Worm (Caenorhabditis elegans) whole organism, L2 larva: Measurements from ENCODE around the gene sulp-4.

Experiments
- ZK546.5 ChIP-seq: sonication (generic microtip); optimal IDR thresholded peaks from 2 replicates; lab custom pipeline; 2017; ENCODE audit warnings: missing biosample characterization, missing genetic modification characterization
- aly-2 ChIP-seq: fragments of 150-350 bp; optimal IDR thresholded peaks from 2 replicates; lab custom pipeline; 2014; ENCODE audit warnings: missing biosample characterization, missing genetic modification characterization
- ama-1 ChIP-seq: fragments of 150-350 bp; optimal IDR thresholded peaks from 2 replicates; lab custom pipeline; 2018; ENCODE audit warnings: inconsistent platforms
- blmp-1 ChIP-seq: sonication (generic microtip); optimal IDR thresholded peaks from 2 replicates; lab custom pipeline; 2017; ENCODE audit warnings: missing genetic modification characterization, mild to moderate bottlenecking, missing compliant biosample characterization, antibody characterized with exemption, moderate library complexity; ENCODE audit not compliant: insufficient read depth
- ceh-16 ChIP-seq: fragments of 150-350 bp; optimal IDR thresholded peaks from 2 replicates; lab custom pipeline; 2014; ENCODE audit warnings: missing biosample characterization, missing genetic modification characterization
- ceh-82 ChIP-seq: fragments of 150-350 bp; optimal IDR thresholded peaks from 2 replicates; lab custom pipeline; 2014; ENCODE audit warnings: missing biosample characterization, missing genetic modification characterization
- crh-2 ChIP-seq: sonication (generic microtip); optimal IDR thresholded peaks from 2 replicates; lab custom pipeline; 2017; ENCODE audit warnings: missing biosample characterization, missing genetic modification characterization
- dmd-4 ChIP-seq: sonication (generic microtip); optimal IDR thresholded peaks from 2 replicates; lab custom pipeline; 2017; ENCODE audit warnings: missing biosample characterization, missing genetic modification characterization
- egl-27 ChIP-seq: sonication (generic microtip); optimal IDR thresholded peaks from 3 replicates; lab custom pipeline; 2017; ENCODE audit warnings: missing biosample characterization, missing genetic modification reagents, missing genetic modification characterization
- elt-1 ChIP-seq: fragments of 150-350 bp; optimal IDR thresholded peaks from 2 replicates; lab custom pipeline; 2014; ENCODE audit warnings: missing biosample characterization, missing genetic modification characterization
- elt-3 ChIP-seq: sonication (generic microtip); optimal IDR thresholded peaks from 2 replicates; lab custom pipeline; 2017; ENCODE audit warnings: missing biosample characterization, missing genetic modification characterization
- fos-1 ChIP-seq: fragments of 150-350 bp; optimal IDR thresholded peaks from 2 replicates; lab custom pipeline; 2014; ENCODE audit warnings: missing biosample characterization, missing genetic modification characterization
- gmeb-1 ChIP-seq: fragments of 150-350 bp; optimal IDR thresholded peaks from 2 replicates; lab custom pipeline; 2014; ENCODE audit warnings: missing biosample characterization, missing genetic modification characterization
- lin-11 ChIP-seq: fragments of 150-350 bp; sonication (generic microtip); optimal IDR thresholded peaks from 2 replicates; lab custom pipeline; 2014; ENCODE audit warnings: missing biosample characterization, missing genetic modification characterization, inconsistent platforms, mixed read lengths
- lin-39 ChIP-seq: fragments of 150-350 bp; optimal IDR thresholded peaks from 2 replicates; lab custom pipeline; 2014; ENCODE audit warnings: missing biosample characterization, missing genetic modification reagents, missing genetic modification characterization
- lsy-2 ChIP-seq, 2 experiments: fragments of 150-350 bp in 1 of 2; sonication (generic microtip) in 1 of 2; optimal IDR thresholded peaks; 2 replicates each; lab custom pipeline; 2014 to 2017; ENCODE audit warnings: missing biosample characterization in 2 of 2, missing genetic modification characterization in 2 of 2
- mbf-1 ChIP-seq: sonication (generic microtip); optimal IDR thresholded peaks from 2 replicates; lab custom pipeline; 2017; ENCODE audit warnings: missing biosample characterization, missing genetic modification characterization
- nhr-10 ChIP-seq: sonication (generic microtip); optimal IDR thresholded peaks from 2 replicates; lab custom pipeline; 2017; ENCODE audit warnings: missing biosample characterization, missing genetic modification characterization
- nhr-129 ChIP-seq: fragments of 150-350 bp; optimal IDR thresholded peaks from 2 replicates; lab custom pipeline; 2014; ENCODE audit warnings: missing biosample characterization, missing genetic modification characterization
- nhr-21 ChIP-seq: fragments of 150-350 bp; optimal IDR thresholded peaks from 2 replicates; lab custom pipeline; 2014; ENCODE audit warnings: missing biosample characterization, missing genetic modification characterization
- nhr-237 ChIP-seq: fragments of 150-350 bp; optimal IDR thresholded peaks from 2 replicates; lab custom pipeline; 2014; ENCODE audit warnings: missing biosample characterization, missing genetic modification characterization
- nhr-25 ChIP-seq: fragments of 150-350 bp; sonication (generic microtip); optimal IDR thresholded peaks from 3 replicates; lab custom pipeline; 2014; ENCODE audit warnings: missing biosample characterization, missing genetic modification characterization
- nhr-6 ChIP-seq: fragments of 150-350 bp; optimal IDR thresholded peaks from 2 replicates; lab custom pipeline; 2014; ENCODE audit warnings: missing biosample characterization, missing genetic modification characterization
- nhr-77 ChIP-seq: fragments of 150-350 bp; optimal IDR thresholded peaks from 2 replicates; lab custom pipeline; 2014; ENCODE audit warnings: missing biosample characterization, missing genetic modification characterization
- peb-1 ChIP-seq: fragments of 150-350 bp; optimal IDR thresholded peaks from 2 replicates; lab custom pipeline; 2014; ENCODE audit warnings: missing biosample characterization, missing genetic modification characterization
- sma-3 ChIP-seq: sonication (generic microtip); optimal IDR thresholded peaks from 2 replicates; lab custom pipeline; 2016; ENCODE audit warnings: missing genetic modification reagents, missing genetic modification characterization, missing compliant biosample characterization
- sma-9 ChIP-seq, 2 experiments: fragments of 150-350 bp in 1 of 2; sonication (generic microtip) in 1 of 2; optimal IDR thresholded peaks; 2 replicates each; lab custom pipeline; 2014 to 2016; ENCODE audit warnings: missing genetic modification characterization in 2 of 2, mild to moderate bottlenecking in 1 of 2, missing biosample characterization in 1 of 2, missing compliant biosample characterization in 1 of 2, missing genetic modification reagents in 1 of 2, moderate library complexity in 1 of 2
- snpc-4 ChIP-seq: fragments of 150-350 bp; optimal IDR thresholded peaks from 2 replicates; lab custom pipeline; 2014; ENCODE audit warnings: missing biosample characterization, missing genetic modification characterization
- unc-39 ChIP-seq: fragments of 150-350 bp; optimal IDR thresholded peaks from 2 replicates; lab custom pipeline; 2014; ENCODE audit warnings: missing biosample characterization, missing genetic modification characterization
- unc-55 ChIP-seq: fragments of 150-350 bp; sonication (generic microtip); optimal IDR thresholded peaks from 3 replicates; lab custom pipeline; 2014; ENCODE audit warnings: missing biosample characterization, missing genetic modification reagents, missing genetic modification characterization
- unc-62 ChIP-seq: fragments of 150-350 bp; optimal IDR thresholded peaks from 2 replicates; lab custom pipeline; 2014; ENCODE audit warnings: missing biosample characterization, missing genetic modification reagents, missing genetic modification characterization
- zag-1 ChIP-seq: fragments of 150-350 bp; optimal IDR thresholded peaks from 2 replicates; lab custom pipeline; 2014; ENCODE audit warnings: missing biosample characterization, missing genetic modification characterization
- ztf-1 ChIP-seq: fragments of 200-800 bp; sonication (Bioruptor generic); conservative IDR thresholded peaks from 2 replicates; pipeline ENCODE4 v1.3.6; 2022; ENCODE audit warnings: missing genetic modification characterization, missing compliant biosample characterization
- ztf-11 ChIP-seq: sonication (generic microtip); optimal IDR thresholded peaks from 2 replicates; lab custom pipeline; 2017; ENCODE audit warnings: missing biosample characterization, missing genetic modification characterization

sulp-4 gene

DNA sequence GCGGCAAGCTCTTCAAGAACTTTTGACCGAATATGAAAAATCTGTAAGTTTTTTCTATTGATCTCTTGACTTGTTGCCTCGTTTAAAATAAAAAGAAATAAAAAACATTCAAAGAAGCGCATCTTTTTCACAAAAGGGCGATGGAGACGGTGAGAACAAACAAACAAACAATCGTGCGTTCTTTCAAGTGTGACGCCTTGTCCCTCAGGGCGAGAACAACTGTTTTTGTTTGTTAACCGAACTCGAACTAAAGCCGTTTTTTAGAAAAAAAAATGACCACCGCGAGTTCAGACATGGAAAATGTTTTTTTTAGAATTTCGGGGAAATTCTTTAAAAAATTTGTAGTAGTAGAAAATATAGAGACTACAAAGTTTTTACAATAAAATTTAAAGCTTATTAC lies 28.2 kb upstream of the sulp-4 start:
- TF ChIP-seq ceh-82 (tag; lab: Kevin White, UChicago) (no peak), nhr-129 (tag; lab: Kevin White, UChicago) (no peak), nhr-21 (no peak), gmeb-1 (no peak), ZK546.5 (tag; lab: Kevin White, UChicago) (no peak), unc-62 (GFP tag; lab: Kevin White, UChicago) (no peak), nhr-77 (tag; lab: Kevin White, UChicago) (no peak), dmd-4 (tag; lab: Kevin White, UChicago) (no peak), elt-3 (no peak)

ce11 chrV:11849408-11849807 lies 25.8 kb upstream of the sulp-4 start:
- TF ChIP-seq crh-2 (tag; lab: Kevin White, UChicago) (peak; percentile 8), fos-1 (tag; lab: Kevin White, UChicago) (peak; percentile 57), nhr-237 (no peak), sma-9 (GFP tag; optimal IDR thresholded peaks at IDR 0.05; lab: Kevin White, UChicago) (peak; percentile 49), sma-9 (tag; optimal IDR thresholded peaks at IDR 0.05; lab: Kevin White, UChicago) (no peak)

- TF ChIP-seq unc-55 (GFP tag; lab: Kevin White, UChicago) (peak; percentile 21), elt-3 (no peak)
These were observed 22.9 kb upstream of the sulp-4 start for ce11 chrV:11852305-11852704.

DNA sequence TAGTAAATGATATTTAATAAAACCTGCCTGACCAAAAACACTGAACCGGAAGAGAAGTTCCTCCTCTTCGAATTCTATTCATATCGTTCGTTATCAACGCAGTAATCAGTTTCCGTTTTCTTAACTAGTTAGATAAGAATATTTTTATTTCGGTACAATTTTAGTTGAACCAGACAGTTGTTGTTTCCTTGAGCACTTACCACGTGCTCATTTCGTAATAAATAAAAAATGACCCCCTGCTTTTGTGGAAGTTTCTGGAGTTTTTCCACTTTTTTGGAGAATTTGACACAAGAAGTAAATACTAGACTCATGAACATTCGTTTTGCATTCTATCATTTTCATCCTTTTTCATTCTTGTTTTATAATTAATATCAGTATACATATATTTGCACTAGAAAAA lies 21.4 kb upstream of the sulp-4 start:
- peak; percentile 25 for TF ChIP-seq unc-55 (GFP tag; lab: Kevin White, UChicago)
- no peak for TF ChIP-seq nhr-10 (tag; lab: Kevin White, UChicago)
- no peak for TF ChIP-seq zag-1 (tag; lab: Kevin White, UChicago)
- TF ChIP-seq lsy-2 (tag; optimal IDR thresholded peaks at IDR 0.05; lab: Kevin White, UChicago), result no peak
- TF ChIP-seq ceh-16 (tag; lab: Kevin White, UChicago), result no peak
- no peak for TF ChIP-seq blmp-1 (tag; lab: Kevin White, UChicago)
- no peak for TF ChIP-seq nhr-6
- no peak for TF ChIP-seq aly-2

ce11 chrV:11854905-11855304 lies 20.3 kb upstream of the sulp-4 start:
- TF ChIP-seq lin-39 (tag; lab: Kevin White, UChicago), result no peak
- TF ChIP-seq nhr-129 (tag; lab: Kevin White, UChicago), result no peak
- TF ChIP-seq crh-2 (tag; lab: Kevin White, UChicago), result no peak
- no peak for TF ChIP-seq gmeb-1
- peak; percentile 50 for TF ChIP-seq nhr-21
- TF ChIP-seq unc-62 (GFP tag; lab: Kevin White, UChicago), result no peak
- peak; percentile 15 for TF ChIP-seq dmd-4 (tag; lab: Kevin White, UChicago)
- TF ChIP-seq ztf-11 (tag; lab: Kevin White, UChicago), result no peak
- TF ChIP-seq ztf-1 (GFP tag; lab: Robert Waterston, UW), result no peak
- TF ChIP-seq peb-1 (tag; lab: Kevin White, UChicago), result no peak
- no peak for TF ChIP-seq ama-1 (lab: Kevin White, UChicago)
- TF ChIP-seq ZK546.5 (tag; lab: Kevin White, UChicago), result no peak
- TF ChIP-seq lsy-2 (tag; optimal IDR thresholded peaks at IDR 0.05; lab: Kevin White, UChicago), result peak in 1 of 2 experiments; percentile 50
- TF ChIP-seq blmp-1 (tag; lab: Kevin White, UChicago), result no peak
- TF ChIP-seq nhr-25 (tag; lab: Kevin White, UChicago), result no peak
- TF ChIP-seq egl-27, result no peak
- no peak for TF ChIP-seq aly-2
- TF ChIP-seq sma-3 (GFP tag; lab: Kevin White, UChicago), result no peak
- TF ChIP-seq snpc-4, result no peak

- TF ChIP-seq ceh-16 (tag; lab: Kevin White, UChicago), result no peak
- TF ChIP-seq nhr-25 (tag; lab: Kevin White, UChicago), result no peak
- TF ChIP-seq lin-11, result no peak
- TF ChIP-seq crh-2 (tag; lab: Kevin White, UChicago), result no peak
- TF ChIP-seq sma-3 (GFP tag; lab: Kevin White, UChicago), result no peak
- TF ChIP-seq nhr-6, result no peak
- no peak for TF ChIP-seq elt-1 (tag; lab: Kevin White, UChicago)
- TF ChIP-seq ZK546.5 (tag; lab: Kevin White, UChicago), result no peak
- TF ChIP-seq unc-39 (tag; lab: Kevin White, UChicago), result no peak
- no peak for TF ChIP-seq mbf-1 (tag; lab: Kevin White, UChicago)
- TF ChIP-seq dmd-4 (tag; lab: Kevin White, UChicago), result no peak
- no peak for TF ChIP-seq unc-62 (GFP tag; lab: Kevin White, UChicago)
These were observed 19.1 kb upstream of the sulp-4 start for ce11 chrV:11856022-11856421.
